Worm (Caenorhabditis elegans) whole organism, late embryonic: ENCODE results near the gene ell-1.

Experiments used
- F13H6.1 ChIP-seq: sonication (generic microtip); optimal IDR thresholded peaks from 2 replicates; lab custom pipeline; 2016; ENCODE audit warnings: missing genetic modification characterization, missing compliant biosample characterization
- T23F11.4 ChIP-seq: fragments of 200-800 bp; sonication (Bioruptor generic); optimal IDR thresholded peaks from 2 replicates; lab custom pipeline; 2018; ENCODE audit warnings: mild to moderate bottlenecking, missing genetic modification characterization, missing compliant biosample characterization
- Y22D7AL.16 ChIP-seq: sonication (generic microtip); optimal IDR thresholded peaks from 2 replicates; lab custom pipeline; 2016; ENCODE audit warnings: missing genetic modification characterization, missing compliant biosample characterization
- ahr-1 ChIP-seq: sonication (generic microtip); optimal IDR thresholded peaks from 2 replicates; lab custom pipeline; 2016; ENCODE audit warnings: missing genetic modification characterization, missing compliant biosample characterization
- ceh-14 ChIP-seq: sonication (generic microtip); optimal IDR thresholded peaks from 2 replicates; lab custom pipeline; 2016; ENCODE audit warnings: missing genotype, missing genetic modification characterization, missing compliant biosample characterization
- ceh-18 ChIP-seq: sonication (generic microtip); optimal IDR thresholded peaks from 2 replicates; lab custom pipeline; 2016; ENCODE audit warnings: missing genetic modification characterization, missing compliant biosample characterization
- ceh-22 ChIP-seq: sonication (generic microtip); optimal IDR thresholded peaks from 2 replicates; lab custom pipeline; 2017; ENCODE audit warnings: missing biosample characterization, missing genetic modification characterization
- ceh-31 ChIP-seq: sonication (generic microtip); optimal IDR thresholded peaks from 2 replicates; lab custom pipeline; 2016; ENCODE audit warnings: missing genetic modification characterization, missing compliant biosample characterization
- ceh-34 ChIP-seq: sonication (generic microtip); optimal IDR thresholded peaks from 2 replicates; lab custom pipeline; 2016; ENCODE audit warnings: mild to moderate bottlenecking, missing genetic modification characterization, missing compliant biosample characterization
- ceh-45 ChIP-seq: fragments of 200-800 bp; sonication (Bioruptor generic); IDR thresholded peaks from 2 replicates; pipeline ENCODE4 v1.3.6; 2022; ENCODE audit warnings: missing genetic modification reagents, missing genetic modification characterization, missing compliant biosample characterization
- ceh-9 ChIP-seq: sonication (generic microtip); optimal IDR thresholded peaks from 2 replicates; lab custom pipeline; 2016; ENCODE audit warnings: mild to moderate bottlenecking, missing genetic modification characterization, inconsistent platforms, missing compliant biosample characterization
- che-1 ChIP-seq: sonication (generic microtip); optimal IDR thresholded peaks from 2 replicates; lab custom pipeline; 2016; ENCODE audit warnings: mild to moderate bottlenecking, missing genetic modification characterization, missing compliant biosample characterization
- dve-1 ChIP-seq: sonication (generic microtip); optimal IDR thresholded peaks from 2 replicates; lab custom pipeline; 2017; ENCODE audit warnings: antibody characterized with exemption, mild to moderate bottlenecking, missing genetic modification characterization, missing compliant biosample characterization
- elt-2 ChIP-seq: sonication (generic microtip); optimal IDR thresholded peaks from 2 replicates; lab custom pipeline; 2016; ENCODE audit warnings: missing genetic modification reagents, missing genetic modification characterization, missing compliant biosample characterization
- elt-4 ChIP-seq: sonication (generic microtip); optimal IDR thresholded peaks from 2 replicates; lab custom pipeline; 2016; ENCODE audit warnings: missing genetic modification characterization, missing compliant biosample characterization
- eyg-1 ChIP-seq: sonication (generic microtip); optimal IDR thresholded peaks from 2 replicates; lab custom pipeline; 2016; ENCODE audit warnings: missing genotype, missing genetic modification characterization, missing compliant biosample characterization
- fax-1 ChIP-seq: sonication (generic microtip); optimal IDR thresholded peaks from 2 replicates; lab custom pipeline; 2016; ENCODE audit warnings: missing genotype, missing genetic modification characterization, missing compliant biosample characterization
- fkh-10 ChIP-seq: fragments of 150-350 bp; optimal IDR thresholded peaks from 2 replicates; lab custom pipeline; 2014; ENCODE audit warnings: missing biosample characterization, missing genetic modification reagents, missing genetic modification characterization
- fkh-6 ChIP-seq: sonication (generic microtip); optimal IDR thresholded peaks from 2 replicates; lab custom pipeline; 2016; ENCODE audit warnings: missing genetic modification characterization, missing compliant biosample characterization
- gmeb-2 ChIP-seq: sonication (generic microtip); optimal IDR thresholded peaks from 2 replicates; lab custom pipeline; 2016; ENCODE audit warnings: missing genetic modification characterization, inconsistent platforms, missing compliant biosample characterization
- hlh-6 ChIP-seq: sonication (generic microtip); optimal IDR thresholded peaks from 2 replicates; lab custom pipeline; 2016; ENCODE audit warnings: missing genotype, missing genetic modification characterization, missing compliant biosample characterization
- hlh-8 ChIP-seq: sonication (generic microtip); optimal IDR thresholded peaks from 2 replicates; lab custom pipeline; 2016; ENCODE audit warnings: missing genotype, missing genetic modification characterization, missing compliant biosample characterization
- madf-2 ChIP-seq: sonication (generic microtip); optimal IDR thresholded peaks from 2 replicates; lab custom pipeline; 2017; ENCODE audit warnings: missing genetic modification characterization, missing compliant biosample characterization
- mec-3 ChIP-seq: sonication (generic microtip); optimal IDR thresholded peaks from 2 replicates; lab custom pipeline; 2016; ENCODE audit warnings: borderline replicate concordance, missing genetic modification characterization, missing compliant biosample characterization
- nfya-1 ChIP-seq: sonication (generic microtip); optimal IDR thresholded peaks from 2 replicates; lab custom pipeline; 2017; ENCODE audit warnings: missing genetic modification characterization, mild to moderate bottlenecking, missing compliant biosample characterization, antibody characterized with exemption, moderate library complexity
- nhr-232 ChIP-seq: sonication (generic microtip); optimal IDR thresholded peaks from 2 replicates; lab custom pipeline; 2016; ENCODE audit warnings: missing genetic modification characterization, missing compliant biosample characterization
- npax-4 ChIP-seq: sonication (generic microtip); optimal IDR thresholded peaks from 2 replicates; lab custom pipeline; 2016; ENCODE audit warnings: missing genetic modification characterization, missing compliant biosample characterization
- odd-2 ChIP-seq: sonication (generic microtip); optimal IDR thresholded peaks from 2 replicates; lab custom pipeline; 2017; ENCODE audit warnings: antibody characterized with exemption, mild to moderate bottlenecking, missing genetic modification characterization, missing compliant biosample characterization
- pat-9 ChIP-seq: fragments of 200-800 bp; sonication (Bioruptor generic); optimal IDR thresholded peaks from 2 replicates; lab custom pipeline; 2018; ENCODE audit warnings: mild to moderate bottlenecking, missing genetic modification characterization, moderate library complexity, missing compliant biosample characterization
- pqm-1 ChIP-seq: sonication (generic microtip); optimal IDR thresholded peaks from 2 replicates; lab custom pipeline; 2016; ENCODE audit warnings: missing genetic modification characterization, missing compliant biosample characterization
- pros-1 ChIP-seq: fragments of 150-350 bp; optimal IDR thresholded peaks from 2 replicates; lab custom pipeline; 2014; ENCODE audit warnings: missing biosample characterization, missing genetic modification reagents, missing genetic modification characterization
- ref-2 ChIP-seq: sonication (generic microtip); optimal IDR thresholded peaks from 2 replicates; lab custom pipeline; 2016; ENCODE audit warnings: missing genetic modification characterization, missing compliant biosample characterization
- rnt-1 ChIP-seq: sonication (generic microtip); optimal IDR thresholded peaks from 2 replicates; lab custom pipeline; 2016; ENCODE audit warnings: missing genetic modification characterization, missing compliant biosample characterization
- sox-2 ChIP-seq: fragments of 200-800 bp; sonication (Bioruptor generic); IDR thresholded peaks from 2 replicates; pipeline ENCODE4 v1.3.6; 2022; ENCODE audit warnings: missing genetic modification reagents, missing genetic modification characterization, missing compliant biosample characterization
- sox-4 ChIP-seq: sonication (generic microtip); optimal IDR thresholded peaks from 2 replicates; lab custom pipeline; 2017; ENCODE audit warnings: mild to moderate bottlenecking, missing genetic modification characterization, inconsistent platforms, missing compliant biosample characterization
- tbx-2 ChIP-seq: sonication (generic microtip); optimal IDR thresholded peaks from 2 replicates; lab custom pipeline; 2016; ENCODE audit warnings: missing genetic modification characterization, missing compliant biosample characterization
- tbx-7 ChIP-seq: sonication (generic microtip); optimal IDR thresholded peaks from 2 replicates; lab custom pipeline; 2016; ENCODE audit warnings: missing genotype, missing genetic modification characterization, missing compliant biosample characterization
- unc-3 ChIP-seq, 2 experiments: fragments of 200-800 bp in 1 of 2; sonication (Bioruptor generic) in 1 of 2; sonication (generic microtip) in 1 of 2; conservative IDR thresholded peaks in 1 of 2; optimal IDR thresholded peaks in 1 of 2; 2 replicates each; pipeline versions ENCODE4 v1.3.6 to Lab custom; 2016 to 2022; ENCODE audit warnings: missing compliant biosample characterization in 2 of 2, missing genetic modification characterization in 2 of 2, missing genetic modification reagents in 1 of 2
- unc-42 ChIP-seq: sonication (generic microtip); optimal IDR thresholded peaks from 2 replicates; lab custom pipeline; 2016; ENCODE audit warnings: missing genotype, missing genetic modification characterization, missing compliant biosample characterization
- unc-55 ChIP-seq: sonication (generic microtip); optimal IDR thresholded peaks from 2 replicates; lab custom pipeline; 2017; ENCODE audit warnings: missing biosample characterization, missing genetic modification reagents, missing genetic modification characterization
- zip-5 ChIP-seq: sonication (generic microtip); optimal IDR thresholded peaks from 2 replicates; lab custom pipeline; 2016; ENCODE audit warnings: missing genetic modification characterization, missing compliant biosample characterization

ell-1 gene

ce11 chrIV:4390438-4390894, 3.7 kb upstream of the ell-1 start, which contains the start of the genes rpl-7A and set-21 (continued):
- TF ChIP-seq rnt-1 (peak; percentile 68), tbx-7 (tag; lab: Kevin White, UChicago) (peak; percentile 15), fkh-10 (GFP tag; lab: Kevin White, UChicago) (no peak), Y22D7AL.16 (no peak), T23F11.4 (peak; percentile 16), dve-1 (tag; lab: Kevin White, UChicago) (peak; percentile 65), unc-3 (GFP tag; conservative IDR thresholded peaks at IDR 0.05; lab: Robert Waterston, UW) (peak; percentile 63; the same call in 1 of the 2 replicates), unc-3 (tag; optimal IDR thresholded peaks at IDR 0.05; lab: Kevin White, UChicago) (no peak)

DNA sequence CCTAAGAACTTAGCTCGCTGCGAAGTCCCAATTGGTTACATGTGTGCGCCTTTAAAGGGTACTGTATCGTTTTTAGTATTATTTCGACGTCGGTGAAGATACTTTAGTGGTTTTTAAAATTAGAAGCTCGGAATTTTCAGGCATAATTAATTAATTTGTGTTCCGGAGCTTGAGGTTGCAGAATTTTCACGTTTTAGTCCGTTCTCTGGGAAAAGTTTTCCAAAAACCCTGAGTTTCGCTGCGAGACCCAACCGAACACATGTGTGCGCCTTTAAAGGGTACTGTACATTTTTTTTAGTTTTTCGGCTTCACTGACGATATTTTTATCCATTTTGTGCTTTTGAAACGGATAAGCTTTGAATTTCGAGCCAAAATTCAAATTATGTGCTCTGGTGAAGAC, 722 bp upstream of the ell-1 start:
- no peak for TF ChIP-seq nfya-1
- TF ChIP-seq ceh-14 (tag; lab: Kevin White, UChicago), result no peak
- TF ChIP-seq che-1, result no peak
- TF ChIP-seq fax-1 (tag; lab: Kevin White, UChicago), result no peak
- no peak for TF ChIP-seq eyg-1 (tag; lab: Kevin White, UChicago)
- no peak for TF ChIP-seq nhr-232 (tag; lab: Kevin White, UChicago)
- no peak for TF ChIP-seq npax-4 (tag; lab: Kevin White, UChicago)
- TF ChIP-seq dve-1 (tag; lab: Kevin White, UChicago), result no peak
- no peak for TF ChIP-seq Y22D7AL.16
- no peak for TF ChIP-seq ceh-9
- TF ChIP-seq ahr-1 (tag; lab: Kevin White, UChicago), result no peak
- TF ChIP-seq ceh-45 (GFP tag; lab: Robert Waterston, UW), result no peak

- TF ChIP-seq mec-3 (tag; lab: Kevin White, UChicago) (no peak), T23F11.4 (no peak), dve-1 (tag; lab: Kevin White, UChicago) (no peak), ref-2 (no peak), madf-2 (tag; lab: Kevin White, UChicago) (no peak), gmeb-2 (tag; lab: Kevin White, UChicago) (no peak), rnt-1 (no peak), pat-9 (no peak)
Measured at ce11 chrIV:4395555-4395954, 1.3 kb downstream of the ell-1 start.

DNA sequence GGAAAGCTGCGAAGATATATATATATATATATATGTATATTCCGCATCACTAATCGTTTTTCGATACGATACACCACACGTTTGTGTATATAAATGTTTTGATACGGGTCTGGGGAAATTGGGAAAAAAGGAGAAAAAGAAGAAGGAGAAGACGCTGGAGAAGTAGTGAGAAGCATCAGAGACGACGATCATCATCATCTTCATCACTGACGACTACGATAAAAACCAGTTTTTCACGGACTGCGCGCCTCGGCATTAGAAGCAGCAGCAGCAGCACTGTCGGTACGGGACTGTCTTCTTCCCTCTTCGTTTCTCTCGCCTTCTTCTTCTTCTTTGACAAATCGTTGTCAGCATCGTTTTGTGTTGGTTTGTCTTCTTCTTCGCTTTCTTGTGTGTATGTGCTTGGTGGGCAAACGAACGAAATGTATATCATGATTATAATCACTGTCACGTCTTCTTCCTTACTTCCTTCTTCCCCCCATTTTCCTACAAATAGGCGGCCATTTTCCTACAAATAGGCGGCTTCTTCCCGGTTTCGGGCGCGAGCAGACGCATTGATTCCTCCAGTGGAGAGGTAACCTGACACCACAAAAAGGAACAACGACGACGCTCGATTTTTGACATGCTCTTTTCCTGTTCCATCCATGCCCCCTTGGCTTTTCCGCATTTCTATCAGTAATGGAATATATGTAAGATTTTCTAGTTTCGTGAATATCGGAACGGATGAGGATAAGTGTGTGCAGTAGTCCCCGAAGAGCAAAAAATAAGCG, 2.0 kb downstream of the ell-1 start:
- TF ChIP-seq ceh-34 (peak; percentile 95), odd-2 (tag; lab: Kevin White, UChicago) (no peak), unc-42 (no peak), mec-3 (tag; lab: Kevin White, UChicago) (no peak), sox-2 (no peak), tbx-2 (tag; lab: Kevin White, UChicago) (no peak), dve-1 (tag; lab: Kevin White, UChicago) (no peak), ceh-14 (tag; lab: Kevin White, UChicago) (no peak), zip-5 (no peak)

ce11 chrIV:4397111-4397510, 2.9 kb downstream of the ell-1 start:
- TF ChIP-seq ahr-1 (tag; lab: Kevin White, UChicago), result no peak
- no peak for TF ChIP-seq sox-4 (tag; lab: Kevin White, UChicago)
- no peak for TF ChIP-seq madf-2 (tag; lab: Kevin White, UChicago)
- TF ChIP-seq unc-3 (GFP tag; conservative IDR thresholded peaks at IDR 0.05; lab: Robert Waterston, UW), result no peak
- TF ChIP-seq unc-3 (tag; optimal IDR thresholded peaks at IDR 0.05; lab: Kevin White, UChicago), result no peak
- no peak for TF ChIP-seq pros-1
- no peak for TF ChIP-seq fkh-6 (tag; lab: Kevin White, UChicago)
- TF ChIP-seq hlh-6, result no peak
- no peak for TF ChIP-seq unc-55 (GFP tag; lab: Kevin White, UChicago)
- no peak for TF ChIP-seq ceh-18 (tag; lab: Kevin White, UChicago)
- TF ChIP-seq hlh-8 (tag; lab: Kevin White, UChicago), result no peak
- TF ChIP-seq F13H6.1, result no peak
- no peak for TF ChIP-seq elt-4 (tag; lab: Kevin White, UChicago)
- no peak for TF ChIP-seq ceh-31 (tag; lab: Kevin White, UChicago)
- TF ChIP-seq pqm-1 (tag; lab: Kevin White, UChicago), result no peak
- TF ChIP-seq ceh-22 (tag; lab: Kevin White, UChicago), result no peak
- no peak for TF ChIP-seq tbx-2 (tag; lab: Kevin White, UChicago)
- TF ChIP-seq fax-1 (tag; lab: Kevin White, UChicago), result no peak
- TF ChIP-seq elt-2 (tag; lab: Kevin White, UChicago), result no peak
